Worm (Caenorhabditis elegans): Measurements from ENCODE around the gene tpk-1.

- TF ChIP-seq nhr-237 (tag; optimal IDR thresholded peaks at IDR 0.05) (peak; percentile 19), lin-13 (tag; optimal IDR thresholded peaks at IDR 0.05) (peak; percentile 2)
Measured at ce11 chrIII:8873990-8874668, 37.8 kb upstream of the tpk-1 start.

Measured in whole organism, mixed stage, embryonic.